Fruit fly (Drosophila melanogaster): ENCODE measurements around the gene CG43102.

Gene CG43102

DNA sequence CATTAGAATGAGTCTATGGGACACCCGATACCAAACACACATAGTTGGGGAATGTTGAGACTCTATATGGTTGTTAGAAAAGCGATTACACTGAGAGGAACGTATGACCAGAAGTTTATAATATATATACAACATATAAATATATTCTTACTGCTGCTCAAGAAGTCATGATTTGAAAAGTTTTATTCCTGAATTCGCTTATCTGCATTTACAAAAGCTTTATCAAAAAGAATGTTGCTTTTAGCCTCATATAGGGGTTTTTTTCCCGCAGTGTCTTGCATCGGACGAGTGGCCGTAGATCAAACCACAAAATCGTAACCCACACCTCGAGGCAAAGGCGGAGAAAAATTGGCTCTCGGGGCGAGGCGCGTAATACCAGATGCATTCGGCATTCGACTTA is 6.5 kb downstream of the CG43102 start (continued):
- TF ChIP-seq crp (GFP tag; optimal IDR thresholded peaks at IDR 0.05) (no peak), CG31365 (tag; optimal IDR thresholded peaks at IDR 0.05) (no peak), CG1603 (tag; optimal IDR thresholded peaks at IDR 0.05) (no peak), CG10431 (GFP tag; optimal IDR thresholded peaks at IDR 0.05) (no peak), bigmax (GFP tag; optimal IDR thresholded peaks at IDR 0.05) (no peak), NC2α (GFP tag; optimal IDR thresholded peaks at IDR 0.05) (no peak), seq (GFP tag; IDR thresholded peaks at IDR 0.05) (no peak), CG7987 (GFP tag; optimal IDR thresholded peaks at IDR 0.05) (no peak), CG11093 (GFP tag; IDR thresholded peaks at IDR 0.05) (no peak), bab2 (GFP tag; optimal IDR thresholded peaks at IDR 0.05) (no peak), CG3281 (GFP tag; optimal IDR thresholded peaks at IDR 0.05) (no peak), NK7.1 (GFP tag; optimal IDR thresholded peaks at IDR 0.05) (no peak), stwl (tag; optimal IDR thresholded peaks at IDR 0.05) (no peak), CG9215 (GFP tag; IDR thresholded peaks at IDR 0.05) (no peak), CG10366 (GFP tag; IDR thresholded peaks at IDR 0.05) (no peak), CG30431 (GFP tag; optimal IDR thresholded peaks at IDR 0.05) (no peak), klu (GFP tag; IDR thresholded peaks at IDR 0.05) (no peak), CG7357 (GFP tag; IDR thresholded peaks at IDR 0.05) (no peak), run (tag; optimal IDR thresholded peaks at IDR 0.05) (no peak), Dip3 (GFP tag; optimal IDR thresholded peaks at IDR 0.05) (no peak), CG33213 (GFP tag; optimal IDR thresholded peaks at IDR 0.05) (no peak), CG11696 (GFP tag; IDR thresholded peaks at IDR 0.05) (no peak), ara (GFP tag; IDR thresholded peaks at IDR 0.05) (no peak), odd (GFP tag; optimal IDR thresholded peaks at IDR 0.05) (no peak), nmo (GFP tag; optimal IDR thresholded peaks at IDR 0.05) (peak; percentile 37), zfh2 (GFP tag; optimal IDR thresholded peaks at IDR 0.05) (no peak), B-H1 (GFP tag; IDR thresholded peaks at IDR 0.05) (no peak), NFAT (GFP tag; IDR thresholded peaks at IDR 0.05) (no peak), lilli (GFP tag; optimal IDR thresholded peaks at IDR 0.05) (no peak), CG8359 (GFP tag; optimal IDR thresholded peaks at IDR 0.05; ENCODE audit: borderline replicate concordance) (no peak), tgo (GFP tag; IDR thresholded peaks at IDR 0.05) (no peak), PHDP (tag; optimal IDR thresholded peaks at IDR 0.05) (no peak), CG4820 (GFP tag; optimal IDR thresholded peaks at IDR 0.05) (peak; percentile 3), HmgD (GFP tag; optimal IDR thresholded peaks at IDR 0.05) (no peak), ewg (GFP tag; optimal IDR thresholded peaks at IDR 0.05) (no peak), en (GFP tag; optimal IDR thresholded peaks at IDR 0.05) (no peak), CG9932 (GFP tag; IDR thresholded peaks at IDR 0.05) (no peak), jing (GFP tag; optimal IDR thresholded peaks at IDR 0.05) (no peak), CG32772 (GFP tag; IDR thresholded peaks at IDR 0.05) (peak; percentile 14; the same call in 1 of the 2 replicates), MTF-1 (GFP tag; optimal IDR thresholded peaks at IDR 0.05; ENCODE audit: borderline replicate concordance) (no peak), CG2202 (tag; optimal IDR thresholded peaks at IDR 0.05) (no peak), jigr1 (GFP tag; IDR thresholded peaks at IDR 0.05) (no peak), Dip2 (GFP tag; IDR thresholded peaks at IDR 0.05) (no peak), Ets65A (GFP tag) (peak; percentile 34), dmrt99B (tag; optimal IDR thresholded peaks at IDR 0.05) (peak; percentile 4), exex (tag; optimal IDR thresholded peaks at IDR 0.05) (no peak), yki (optimal IDR thresholded peaks at IDR 0.05) (no peak), CG2129 (GFP tag; IDR thresholded peaks at IDR 0.05; ENCODE audit: partially characterized antibody) (no peak), repo (GFP tag; optimal IDR thresholded peaks at IDR 0.05) (no peak), Pdp1 (GFP tag; optimal IDR thresholded peaks at IDR 0.05) (no peak), da (GFP tag; optimal IDR thresholded peaks at IDR 0.05) (no peak), CG3995 (GFP tag; optimal IDR thresholded peaks at IDR 0.05) (no peak), CG9437 (GFP tag; optimal IDR thresholded peaks at IDR 0.05) (no peak)

Measured in whole organism, embryonic.